Worm (Caenorhabditis elegans): ENCODE results near the gene lec-11.
A peak's percentile ranks its signal among the peaks of the same experiment; 100 is the strongest.
"Not testable (repeated sequence)": the region's sequence is repeated elsewhere in the genome, so short reads cannot be mapped to it uniquely, and the experiment has no call there.

Gene lec-11

ce11 chrIV:6603549-6603948, 13.6 kb upstream of the lec-11 start:
- no peak for TF ChIP-seq nhr-12 (tag; optimal IDR thresholded peaks at IDR 0.05)
- TF ChIP-seq fkh-10 (GFP tag; optimal IDR thresholded peaks at IDR 0.05), result no peak
- TF ChIP-seq zag-1 (tag; optimal IDR thresholded peaks at IDR 0.05), result no peak
- no peak for TF ChIP-seq ama-1 (optimal IDR thresholded peaks at IDR 0.05)
- no peak for TF ChIP-seq ztf-11 (tag; optimal IDR thresholded peaks at IDR 0.05)
- TF ChIP-seq nhr-237 (tag; optimal IDR thresholded peaks at IDR 0.05), result no peak
- TF ChIP-seq tbx-2 (tag; optimal IDR thresholded peaks at IDR 0.05), result no peak
- no peak for TF ChIP-seq fkh-2 (tag; optimal IDR thresholded peaks at IDR 0.05)
- TF ChIP-seq ceh-16 (tag; optimal IDR thresholded peaks at IDR 0.05), result no peak
- TF ChIP-seq nhr-76 (tag; optimal IDR thresholded peaks at IDR 0.05), result no peak
- TF ChIP-seq unc-39 (tag; optimal IDR thresholded peaks at IDR 0.05), result no peak
- TF ChIP-seq R02D3.7 (tag; optimal IDR thresholded peaks at IDR 0.05), result no peak
- TF ChIP-seq snpc-4 (tag; optimal IDR thresholded peaks at IDR 0.05), result no peak
- TF ChIP-seq eor-1 (tag; optimal IDR thresholded peaks at IDR 0.05), result no peak
- no peak for TF ChIP-seq skn-1 (tag; optimal IDR thresholded peaks at IDR 0.05)
- no peak for TF ChIP-seq lin-39 (tag; optimal IDR thresholded peaks at IDR 0.05)
- no peak for TF ChIP-seq aly-2 (tag; optimal IDR thresholded peaks at IDR 0.05)
- TF ChIP-seq nhr-23 (tag; optimal IDR thresholded peaks at IDR 0.05), result no peak
- TF ChIP-seq nhr-28 (tag; optimal IDR thresholded peaks at IDR 0.05), result no peak

ce11 chrIV:6602376-6602775, 12.4 kb upstream of the lec-11 start, which contains the start of gene F15B10.3:
Gene F15B10.3 (plus strand): TSS chrIV:6602676.
- TF ChIP-seq tbx-2 (tag; optimal IDR thresholded peaks at IDR 0.05) (no peak), ZK546.5 (tag; optimal IDR thresholded peaks at IDR 0.05) (no peak), fos-1 (tag; optimal IDR thresholded peaks at IDR 0.05) (no peak), fkh-2 (tag; optimal IDR thresholded peaks at IDR 0.05) (no peak), mdl-1 (tag; optimal IDR thresholded peaks at IDR 0.05) (no peak)

ce11 chrIV:6601213-6601724, 11.3 kb upstream of the lec-11 start, which contains the start of gene sup-36:
Gene sup-36 (plus strand): TSS chrIV:6601674.
- peak; percentile 20 for TF ChIP-seq hmg-11 (tag; optimal IDR thresholded peaks at IDR 0.05)
- no peak for TF ChIP-seq lin-39 (tag; optimal IDR thresholded peaks at IDR 0.05)
- peak; percentile 40 for TF ChIP-seq nfya-1 (tag; optimal IDR thresholded peaks at IDR 0.05; ENCODE audit: insufficient read depth)
- TF ChIP-seq pha-4 (tag; optimal IDR thresholded peaks at IDR 0.05), result peak; percentile 3
- no peak for TF ChIP-seq nhr-28 (tag; optimal IDR thresholded peaks at IDR 0.05)
- TF ChIP-seq elt-1 (tag; optimal IDR thresholded peaks at IDR 0.05), result no peak
- no peak for TF ChIP-seq mdl-1 (tag; optimal IDR thresholded peaks at IDR 0.05)
- TF ChIP-seq ceh-28 (tag; optimal IDR thresholded peaks at IDR 0.05), result peak; percentile 64
- TF ChIP-seq fos-1 (tag; optimal IDR thresholded peaks at IDR 0.05), result no peak

- TF ChIP-seq pqm-1 (tag; optimal IDR thresholded peaks at IDR 0.05) (no peak), ztf-4 (tag; optimal IDR thresholded peaks at IDR 0.05) (no peak), ceh-16 (tag; optimal IDR thresholded peaks at IDR 0.05) (no peak), sea-2 (GFP tag; optimal IDR thresholded peaks at IDR 0.05) (no peak), lsy-12 (tag; optimal IDR thresholded peaks at IDR 0.05) (no peak), hmg-11 (tag; optimal IDR thresholded peaks at IDR 0.05) (no peak), nhr-23 (tag; optimal IDR thresholded peaks at IDR 0.05) (no peak), egl-5 (tag; optimal IDR thresholded peaks at IDR 0.05) (no peak), ama-1 (optimal IDR thresholded peaks at IDR 0.05) (no peak), nhr-25 (tag; optimal IDR thresholded peaks at IDR 0.05) (no peak), nhr-12 (tag; optimal IDR thresholded peaks at IDR 0.05) (no peak), skn-1 (tag; optimal IDR thresholded peaks at IDR 0.05) (no peak), ceh-82 (tag; optimal IDR thresholded peaks at IDR 0.05) (no peak), elt-1 (tag; optimal IDR thresholded peaks at IDR 0.05) (no peak), ztf-11 (tag; optimal IDR thresholded peaks at IDR 0.05) (no peak), ceh-28 (tag; optimal IDR thresholded peaks at IDR 0.05) (no peak), ceh-9 (tag; optimal IDR thresholded peaks at IDR 0.05) (no peak), elt-2 (tag; optimal IDR thresholded peaks at IDR 0.05) (no peak), nfya-1 (tag; optimal IDR thresholded peaks at IDR 0.05; ENCODE audit: insufficient read depth) (no peak)
Measured at ce11 chrIV:6599447-6599846, 9.5 kb upstream of the lec-11 start, which contains the start of gene F38A5.8. Gene F38A5.8 (plus strand): TSS chrIV:6599747.

- TF ChIP-seq nhr-11, ZK546.5, skn-1 (tag; optimal IDR thresholded peaks at IDR 0.05): not testable (repeated sequence)
Measured at ce11 chrIV:6598740-6599139, 8.8 kb upstream of the lec-11 start, which contains the start of gene nspb-5. Gene nspb-5 (plus strand): TSS chrIV:6599040.
